Worm (Caenorhabditis elegans): ENCODE measurements around the gene R10E11.9.
A peak's percentile ranks its signal among the peaks of the same experiment; 100 is the strongest.

R10E11.9 gene

ce11 chrIII:9783133-9783590, 10.3 kb downstream of the R10E11.9 start (continued):
- TF ChIP-seq gei-17 (GFP tag; optimal IDR thresholded peaks at IDR 0.05): peak; percentile 3
- peak; percentile 85 for TF ChIP-seq madf-3 (GFP tag; IDR thresholded peaks at IDR 0.05)
- TF ChIP-seq madf-10 (tag; optimal IDR thresholded peaks at IDR 0.05): no peak
- peak; percentile 50; the same call in 1 of the 2 replicates for TF ChIP-seq B0336.3 (GFP tag; IDR thresholded peaks at IDR 0.05)
- peak; percentile 80 for TF ChIP-seq F57C9.4 (tag; optimal IDR thresholded peaks at IDR 0.05)
- TF ChIP-seq let-607 (tag; optimal IDR thresholded peaks at IDR 0.05): peak; percentile 21 to 35
- TF ChIP-seq ztf-25 (GFP tag; IDR thresholded peaks at IDR 0.05): no peak
- peak; percentile 21 for TF ChIP-seq attf-5 (GFP tag; optimal IDR thresholded peaks at IDR 0.05)
- TF ChIP-seq B0035.1 (tag; optimal IDR thresholded peaks at IDR 0.05): peak; percentile 7
- TF ChIP-seq Y53F4B.3 (GFP tag; IDR thresholded peaks at IDR 0.05): no peak
- TF ChIP-seq lin-35 (GFP tag; optimal IDR thresholded peaks at IDR 0.05): peak in 1 of 3 experiments; percentile 57
- TF ChIP-seq hmg-1.2 (GFP tag; IDR thresholded peaks at IDR 0.05): peak; percentile 22; the same call in 1 of the 2 replicates
- TF ChIP-seq lin-40 (tag; optimal IDR thresholded peaks at IDR 0.05): peak; percentile 38
- no peak for TF ChIP-seq somi-1 (GFP tag; optimal IDR thresholded peaks at IDR 0.05)

DNA sequence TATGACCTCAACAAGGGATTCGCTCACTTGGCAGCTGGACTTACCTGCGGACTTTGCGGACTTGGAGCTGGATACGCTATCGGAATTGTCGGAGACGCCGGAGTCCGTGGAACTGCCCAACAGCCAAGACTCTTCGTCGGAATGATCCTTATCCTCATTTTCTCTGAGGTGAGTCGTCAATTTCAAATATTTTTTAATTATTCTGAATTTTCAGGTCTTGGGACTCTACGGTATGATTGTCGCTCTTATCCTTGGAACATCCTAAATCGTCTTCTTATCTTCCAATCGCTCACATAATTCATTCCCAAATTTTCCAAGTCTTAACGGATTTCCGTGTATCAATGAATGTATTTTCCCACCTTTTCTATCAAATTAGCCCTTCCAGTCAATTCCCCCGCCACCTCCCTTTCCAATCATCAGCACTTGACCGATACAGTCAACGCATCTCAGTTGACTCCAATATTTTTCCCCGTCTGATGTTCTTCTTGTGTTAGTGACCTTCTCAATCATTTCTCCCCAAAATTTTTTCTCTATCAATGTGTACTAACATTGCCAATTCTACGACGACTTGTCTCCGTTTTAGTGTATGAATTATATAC, 10.9 kb downstream of the R10E11.9 start, which contains the start of gene R10E11.6:
Gene R10E11.6 (plus strand): TSS at position 524 of the 599 bp plus-strand sequence.
- TF ChIP-seq rec-8 (tag; optimal IDR thresholded peaks at IDR 0.05): peak in 1 of 2 experiments; percentile 19
- TF ChIP-seq athp-1 (tag; optimal IDR thresholded peaks at IDR 0.05): no peak
- no peak for TF ChIP-seq efl-1 (GFP tag; optimal IDR thresholded peaks at IDR 0.05)

ce11 chrIII:9782011-9782436, 11.4 kb downstream of the R10E11.9 start, which contains the start of gene vha-2:
Gene vha-2 (plus strand): TSS chrIII:9782164.
- TF ChIP-seq nhr-179 (tag; optimal IDR thresholded peaks at IDR 0.05) (no peak), madf-8 (GFP tag; conservative IDR thresholded peaks at IDR 0.05) (no peak), die-1 (tag; optimal IDR thresholded peaks at IDR 0.05) (peak; percentile 62), hlh-26 (GFP tag; conservative IDR thresholded peaks at IDR 0.05) (no peak), pha-4 (tag; optimal IDR thresholded peaks at IDR 0.05) (no peak), attf-3 (GFP tag; conservative IDR thresholded peaks at IDR 0.05) (no peak), nhr-27 (tag; optimal IDR thresholded peaks at IDR 0.05) (no peak), ztf-3 (GFP tag; optimal IDR thresholded peaks at IDR 0.05) (no peak), ztf-6 (GFP tag; IDR thresholded peaks at IDR 0.05) (no peak), B0035.1 (tag; optimal IDR thresholded peaks at IDR 0.05) (peak; percentile 55), D2030.7 (GFP tag; IDR thresholded peaks at IDR 0.05) (peak; percentile 10; the same call in 1 of the 2 replicates), nhr-120 (GFP tag; IDR thresholded peaks at IDR 0.05) (no peak), mcd-1 (GFP tag; IDR thresholded peaks at IDR 0.05) (peak; percentile 62), ceh-79 (tag; optimal IDR thresholded peaks at IDR 0.05) (peak; percentile 53), madf-6 (GFP tag; IDR thresholded peaks at IDR 0.05) (peak; percentile 57), F22D6.2 (tag; optimal IDR thresholded peaks at IDR 0.05) (no peak), ceh-27 (GFP tag; optimal IDR thresholded peaks at IDR 0.05) (no peak), unc-130 (GFP tag; optimal IDR thresholded peaks at IDR 0.05) (no peak), athp-1 (tag; optimal IDR thresholded peaks at IDR 0.05) (peak; percentile 77), hmg-20 (GFP tag; IDR thresholded peaks at IDR 0.05) (no peak), lin-26 (GFP tag; IDR thresholded peaks at IDR 0.05) (no peak), dpff-1 (tag; optimal IDR thresholded peaks at IDR 0.05) (peak; percentile 11), ztf-22 (GFP tag; optimal IDR thresholded peaks at IDR 0.05) (no peak), sea-2 (GFP tag; IDR thresholded peaks at IDR 0.05) (no peak), him-1 (tag; optimal IDR thresholded peaks at IDR 0.05) (no peak), bed-2 (GFP tag; IDR thresholded peaks at IDR 0.05) (no peak), nhr-80 (tag; optimal IDR thresholded peaks at IDR 0.05) (no peak), nfyb-1 (GFP tag; IDR thresholded peaks at IDR 0.05) (peak; percentile 77), lin-40 (tag; optimal IDR thresholded peaks at IDR 0.05) (no peak), F57A8.1 (GFP tag; optimal IDR thresholded peaks at IDR 0.05) (no peak), mel-28 (tag; optimal IDR thresholded peaks at IDR 0.05; ENCODE audit: borderline replicate concordance) (no peak)
